Fruit fly (Drosophila melanogaster): ENCODE measurements around the gene CG31955.

- TF ChIP-seq CG13775 (GFP tag; optimal IDR thresholded peaks at IDR 0.05) (no peak), h (optimal IDR thresholded peaks at IDR 0.05) (no peak)
Observed at dm6 chr2L:3700374-3700773, 12.5 kb downstream of the CG31955 start, which contains the start of gene Sfp24C1.

Data from whole organism, embryonic.